Worm (Caenorhabditis elegans) whole organism, young adult: ENCODE measurements around the gene tkr-1.

Source experiments
- B0035.1 ChIP-seq: sonication (generic microtip); optimal IDR thresholded peaks from 2 replicates; lab custom pipeline; 2016; ENCODE audit warnings: missing genetic modification characterization, mild to moderate bottlenecking, missing compliant biosample characterization, missing genotype, missing genetic modification reagents
- F57C9.4 ChIP-seq: sonication (generic microtip); optimal IDR thresholded peaks from 2 replicates; lab custom pipeline; 2017; ENCODE audit warnings: mild to moderate bottlenecking, missing genetic modification characterization, missing compliant biosample characterization
- ZK185.1 ChIP-seq: sonication (generic microtip); optimal IDR thresholded peaks from 2 replicates; lab custom pipeline; 2016; ENCODE audit warnings: mild to moderate bottlenecking, missing genetic modification characterization, missing compliant biosample characterization; ENCODE audit not compliant: poor library complexity, severe bottlenecking
- dpl-1 ChIP-seq: fragments of 150-350 bp; optimal IDR thresholded peaks from 2 replicates; lab custom pipeline; 2014; ENCODE audit warnings: missing biosample characterization, missing genetic modification reagents, missing genetic modification characterization
- egl-18 ChIP-seq: fragments of 200-800 bp; sonication (Bioruptor generic); IDR thresholded peaks from 2 replicates; pipeline ENCODE4 v1.3.6; 2022; ENCODE audit warnings: missing genetic modification reagents, missing genetic modification characterization, missing compliant biosample characterization
- let-526 ChIP-seq: fragments of 200-800 bp; sonication (Bioruptor generic); IDR thresholded peaks from 2 replicates; pipeline ENCODE4 v1.3.6; 2022; ENCODE audit warnings: missing genetic modification reagents, missing genetic modification characterization, missing compliant biosample characterization
- nfya-2 ChIP-seq: fragments of 200-800 bp; sonication (Bioruptor generic); IDR thresholded peaks from 2 replicates; pipeline ENCODE4 v1.3.6; 2022; ENCODE audit warnings: missing genetic modification reagents, missing genetic modification characterization, missing compliant biosample characterization
- nhr-120 ChIP-seq: fragments of 200-800 bp; sonication (Bioruptor generic); IDR thresholded peaks from 2 replicates; pipeline ENCODE4 v1.3.6; 2022; ENCODE audit warnings: missing genetic modification characterization, missing compliant biosample characterization
- pha-4 ChIP-seq: fragments of 150-350 bp; sonication (generic microtip); optimal IDR thresholded peaks from 2 replicates; lab custom pipeline; 2014; ENCODE audit warnings: missing biosample characterization, missing genetic modification reagents, missing genetic modification characterization
- rpc-1 ChIP-seq, 2 experiments: fragments of 150-350 bp in 1 of 2; sonication (generic microtip) in 1 of 2; optimal IDR thresholded peaks; 2 replicates each; lab custom pipeline; 2014 to 2018; ENCODE audit warnings: missing biosample characterization in 1 of 2, missing genetic modification characterization in 1 of 2, missing genetic modification reagents in 1 of 2, missing genotype in 1 of 2
- sea-2 ChIP-seq: fragments of 200-800 bp; sonication (Bioruptor generic); IDR thresholded peaks from 2 replicates; pipeline ENCODE4 v1.3.6; 2022; ENCODE audit warnings: missing genetic modification characterization, missing compliant biosample characterization
- snpc-4 ChIP-seq, 5 experiments: fragments of 150-350 bp in 1 of 5; sonication (generic microtip) in 4 of 5; optimal IDR thresholded peaks; 2 replicates each; lab custom pipeline; 2014 to 2018; ENCODE audit warnings: missing genetic modification characterization in 5 of 5, missing biosample characterization in 3 of 5, antibody characterized with exemption in 2 of 5, mild to moderate bottlenecking in 2 of 5, missing compliant biosample characterization in 2 of 5, missing genotype in 2 of 5, moderate library complexity in 2 of 5, missing genetic modification reagents in 1 of 5
- unc-62 ChIP-seq: fragments of 150-350 bp; optimal IDR thresholded peaks from 2 replicates; lab custom pipeline; 2014; ENCODE audit warnings: missing biosample characterization, missing genetic modification reagents, missing genetic modification characterization
- zim-3 ChIP-seq: sonication (generic microtip); optimal IDR thresholded peaks from 2 replicates; lab custom pipeline; 2017; ENCODE audit warnings: mild to moderate bottlenecking, missing genetic modification characterization, moderate library complexity, missing compliant biosample characterization

ce11 chrIII:9393114-9393780, 9.7 kb downstream of the tkr-1 start, which contains the start of the genes gpr-2 and rgr-1:
- no peak for TF ChIP-seq let-526
- no peak for TF ChIP-seq F57C9.4
- no peak for TF ChIP-seq zim-3 (tag; lab: Kevin White, UChicago)
- no peak for TF ChIP-seq rpc-1 (optimal IDR thresholded peaks at IDR 0.05; lab: Kevin White, UChicago)
- no peak for TF ChIP-seq rpc-1 (tag; optimal IDR thresholded peaks at IDR 0.05; lab: Kevin White, UChicago)
- no peak for TF ChIP-seq snpc-4 (GFP tag; optimal IDR thresholded peaks at IDR 0.05; lab: Kevin White, UChicago)
- TF ChIP-seq snpc-4 (tag; optimal IDR thresholded peaks at IDR 0.05; lab: Kevin White, UChicago), result peak in 3 of 4 experiments; percentile 13 to 64 (median 40)
- TF ChIP-seq pha-4 (tag; lab: Kevin White, UChicago), result no peak
- no peak for TF ChIP-seq ZK185.1 (tag; lab: Kevin White, UChicago)
- TF ChIP-seq unc-62 (GFP tag; lab: Kevin White, UChicago), result no peak
- no peak for TF ChIP-seq B0035.1 (tag; lab: Kevin White, UChicago)
- TF ChIP-seq nfya-2 (GFP tag; lab: Robert Waterston, UW), result no peak
- TF ChIP-seq nhr-120, result no peak
- TF ChIP-seq dpl-1 (GFP tag; lab: Kevin White, UChicago), result peak; percentile 92
- TF ChIP-seq egl-18, result no peak
- no peak for TF ChIP-seq sea-2
